Fruit fly (Drosophila melanogaster) whole organism, embryonic: ENCODE data around the gene euc.

Experiments
- Blimp-1 ChIP-seq: fragments of 200-800 bp; sonication (Bioruptor generic); optimal IDR thresholded peaks from 3 replicates; lab custom pipeline; 2018; ENCODE audit warnings: missing biosample characterization, missing genetic modification characterization, mild to moderate bottlenecking, moderate library complexity, missing genetic modification reagents
- Bteb2 ChIP-seq: fragments of 200-800 bp; sonication (Bioruptor generic); optimal IDR thresholded peaks from 2 replicates; lab custom pipeline; 2016; ENCODE audit warnings: missing biosample characterization, missing genetic modification characterization
- CG10543 ChIP-seq: fragments of 200-800 bp; sonication (Bioruptor generic); optimal IDR thresholded peaks from 3 replicates; lab custom pipeline; 2017; ENCODE audit warnings: missing biosample characterization, mild to moderate bottlenecking, missing genetic modification characterization, moderate library complexity
- CG11695 ChIP-seq: fragments of 200-800 bp; sonication (Bioruptor generic); IDR thresholded peaks from 3 replicates; pipeline ENCODE4 v1.3.6; 2022; ENCODE audit warnings: missing biosample characterization, missing genetic modification characterization
- CG12219 ChIP-seq: fragments of 200-800 bp; sonication (Bioruptor generic); optimal IDR thresholded peaks from 3 replicates; lab custom pipeline; 2018; ENCODE audit warnings: missing biosample characterization, mild to moderate bottlenecking, missing genetic modification characterization
- CG12659 ChIP-seq: fragments of 200-800 bp; sonication (Bioruptor generic); optimal IDR thresholded peaks from 3 replicates; lab custom pipeline; 2017; ENCODE audit warnings: mild to moderate bottlenecking, missing biosample characterization, missing genetic modification reagents, missing genetic modification characterization
- CG13123 ChIP-seq: fragments of 200-800 bp; sonication (Bioruptor generic); optimal IDR thresholded peaks from 2 replicates; lab custom pipeline; 2016; ENCODE audit warnings: missing biosample characterization, missing genetic modification characterization
- CG13624 ChIP-seq: fragments of 200-800 bp; sonication (Bioruptor generic); optimal IDR thresholded peaks from 2 replicates; lab custom pipeline; 2016; ENCODE audit warnings: missing biosample characterization, missing genetic modification characterization
- CG15479 ChIP-seq: fragments of 200-800 bp; sonication (Bioruptor generic); optimal IDR thresholded peaks from 3 replicates; lab custom pipeline; 2019; ENCODE audit warnings: missing biosample characterization, mild to moderate bottlenecking, missing genetic modification characterization, moderate library complexity
- CG17186 ChIP-seq: fragments of 200-800 bp; sonication (Bioruptor generic); optimal IDR thresholded peaks from 3 replicates; lab custom pipeline; 2017; ENCODE audit warnings: missing biosample characterization, missing genetic modification reagents, missing genetic modification characterization
- CG18619 ChIP-seq: fragments of 200-800 bp; sonication (Bioruptor generic); optimal IDR thresholded peaks from 3 replicates; lab custom pipeline; 2017; ENCODE audit warnings: missing biosample characterization, mild to moderate bottlenecking, missing genetic modification characterization
- CG2712 ChIP-seq: fragments of 200-800 bp; optimal IDR thresholded peaks from 3 replicates; lab custom pipeline; 2019; ENCODE audit warnings: missing biosample characterization, mild to moderate bottlenecking, missing genetic modification characterization, moderate library complexity
- CG2875 ChIP-seq: fragments of 200-800 bp; sonication (Bioruptor generic); optimal IDR thresholded peaks from 2 replicates; lab custom pipeline; 2017; ENCODE audit warnings: missing biosample characterization, mild to moderate bottlenecking, missing genetic modification characterization, missing genetic modification reagents
- CG3281 ChIP-seq: fragments of 200-800 bp; sonication (Bioruptor generic); optimal IDR thresholded peaks from 3 replicates; lab custom pipeline; 2017; ENCODE audit warnings: missing biosample characterization, mild to moderate bottlenecking, missing genetic modification characterization
- CG4424 ChIP-seq: fragments of 200-800 bp; sonication (Bioruptor generic); optimal IDR thresholded peaks from 3 replicates; lab custom pipeline; 2016; ENCODE audit warnings: missing biosample characterization, missing genetic modification characterization
- CG5245 ChIP-seq: fragments of 200-800 bp; sonication (Bioruptor generic); optimal IDR thresholded peaks from 3 replicates; lab custom pipeline; 2016; ENCODE audit warnings: missing biosample characterization, missing genetic modification characterization
- CG5953 ChIP-seq: fragments of 200-800 bp; sonication (Bioruptor generic); IDR thresholded peaks from 2 replicates; pipeline ENCODE4 v1.3.6; 2022; ENCODE audit warnings: missing biosample characterization, missing genetic modification characterization
- CG7786 ChIP-seq: fragments of 200-800 bp; sonication (Bioruptor generic); optimal IDR thresholded peaks from 2 replicates; lab custom pipeline; 2016; ENCODE audit warnings: missing biosample characterization, missing genetic modification characterization
- CG8281 ChIP-seq: fragments of 200-800 bp; sonication (Bioruptor generic); optimal IDR thresholded peaks from 2 replicates; lab custom pipeline; 2018; ENCODE audit warnings: missing biosample characterization, mild to moderate bottlenecking, missing genetic modification characterization, moderate library complexity
- CG9609 ChIP-seq: fragments of 200-800 bp; sonication (Bioruptor generic); optimal IDR thresholded peaks from 3 replicates; lab custom pipeline; 2016; ENCODE audit warnings: missing biosample characterization, missing genetic modification characterization
- CG9932 ChIP-seq: fragments of 200-800 bp; sonication (Bioruptor generic); IDR thresholded peaks from 2 replicates; pipeline ENCODE4 v1.3.6; 2022; ENCODE audit warnings: missing biosample characterization, missing genetic modification characterization
- CTCF ChIP-seq: fragments of 200-800 bp; sonication (Bioruptor generic); optimal IDR thresholded peaks from 2 replicates; lab custom pipeline; 2017; ENCODE audit warnings: missing biosample characterization, mild to moderate bottlenecking, missing genetic modification characterization, moderate library complexity
- Camta ChIP-seq: fragments of 200-800 bp; sonication (Bioruptor generic); optimal IDR thresholded peaks from 2 replicates; lab custom pipeline; 2016; ENCODE audit warnings: missing biosample characterization, missing genetic modification characterization
- E2f1 ChIP-seq: fragments of 200-800 bp; sonication (Bioruptor generic); IDR thresholded peaks from 2 replicates; pipeline ENCODE4 v1.3.6; 2022; ENCODE audit warnings: missing biosample characterization, missing genetic modification characterization
- Fer2 ChIP-seq: fragments of 200-800 bp; sonication (Bioruptor generic); optimal IDR thresholded peaks from 2 replicates; lab custom pipeline; 2018; ENCODE audit warnings: missing biosample characterization, mild to moderate bottlenecking, missing genetic modification characterization, moderate library complexity
- GATAe ChIP-seq: fragments of 200-800 bp; sonication (Bioruptor generic); conservative IDR thresholded peaks from 2 replicates; pipeline ENCODE4 v1.3.6; 2022; ENCODE audit warnings: missing biosample characterization, missing genetic modification characterization
- Gug ChIP-seq: fragments of 200-800 bp; sonication (Bioruptor generic); IDR thresholded peaks from 4 replicates; pipeline ENCODE4 v1.3.6; 2022; ENCODE audit warnings: missing biosample characterization, missing genetic modification characterization
- H15 ChIP-seq: fragments of 200-800 bp; sonication (Bioruptor generic); IDR thresholded peaks from 3 replicates; pipeline ENCODE4 v1.3.6; 2022; ENCODE audit warnings: missing biosample characterization, missing genetic modification characterization
- H2.0 ChIP-seq: fragments of 200-800 bp; sonication (Bioruptor generic); IDR thresholded peaks from 2 replicates; pipeline ENCODE4 v1.3.6; 2022; ENCODE audit warnings: missing biosample characterization, missing genetic modification characterization
- HLHmδ ChIP-seq: fragments of 200-800 bp; sonication (Bioruptor generic); optimal IDR thresholded peaks from 2 replicates; lab custom pipeline; 2018; ENCODE audit warnings: missing biosample characterization, mild to moderate bottlenecking, missing genetic modification characterization, moderate library complexity
- Lhr ChIP-seq: fragments of 200-800 bp; sonication (Bioruptor generic); optimal IDR thresholded peaks from 3 replicates; lab custom pipeline; 2017; ENCODE audit warnings: mild to moderate bottlenecking, missing biosample characterization, missing genetic modification reagents, missing genetic modification characterization
- NFAT ChIP-seq: fragments of 200-800 bp; sonication (Bioruptor generic); IDR thresholded peaks from 2 replicates; pipeline ENCODE4 v1.3.6; 2022; ENCODE audit warnings: missing biosample characterization, missing genetic modification characterization
- PHDP ChIP-seq: fragments of 200-800 bp; sonication (Bioruptor generic); optimal IDR thresholded peaks from 3 replicates; lab custom pipeline; 2018; ENCODE audit warnings: missing biosample characterization, mild to moderate bottlenecking, missing genetic modification characterization, moderate library complexity
- Taf1 ChIP-seq: fragments of 200-800 bp; sonication (Bioruptor generic); IDR thresholded peaks from 2 replicates; pipeline ENCODE4 v1.3.6; 2022; ENCODE audit warnings: missing biosample characterization, missing genetic modification characterization
- Vsx1 ChIP-seq: fragments of 200-800 bp; sonication (Bioruptor generic); optimal IDR thresholded peaks from 2 replicates; lab custom pipeline; 2017; ENCODE audit warnings: missing biosample characterization, mild to moderate bottlenecking, missing genetic modification characterization, missing genetic modification reagents
- crc ChIP-seq: fragments of 200-800 bp; sonication (Bioruptor generic); optimal IDR thresholded peaks from 2 replicates; lab custom pipeline; 2016; ENCODE audit warnings: missing biosample characterization, missing genetic modification characterization
- cwo ChIP-seq: fragments of 200-800 bp; sonication (Bioruptor generic); optimal IDR thresholded peaks from 3 replicates; lab custom pipeline; 2017; ENCODE audit warnings: missing biosample characterization, missing genetic modification characterization, mild to moderate bottlenecking, moderate library complexity, missing genetic modification reagents
- ewg ChIP-seq: fragments of 200-800 bp; sonication (Bioruptor generic); optimal IDR thresholded peaks from 3 replicates; lab custom pipeline; 2017; ENCODE audit warnings: mild to moderate bottlenecking, missing biosample characterization, missing genetic modification reagents, missing genetic modification characterization
- eyg ChIP-seq: fragments of 200-800 bp; sonication (Bioruptor generic); optimal IDR thresholded peaks from 3 replicates; lab custom pipeline; 2016; ENCODE audit warnings: missing biosample characterization, missing genetic modification characterization
- fd96Cb ChIP-seq: fragments of 200-800 bp; sonication (Bioruptor generic); optimal IDR thresholded peaks from 2 replicates; lab custom pipeline; 2018; ENCODE audit warnings: missing biosample characterization, mild to moderate bottlenecking, missing genetic modification characterization, moderate library complexity
- gcm ChIP-seq: fragments of 200-800 bp; sonication (Bioruptor generic); optimal IDR thresholded peaks from 2 replicates; lab custom pipeline; 2019; ENCODE audit warnings: missing biosample characterization, mild to moderate bottlenecking, missing genetic modification characterization, moderate library complexity
- gfzf ChIP-seq: fragments of 200-800 bp; sonication (Bioruptor generic); optimal IDR thresholded peaks from 2 replicates; lab custom pipeline; 2016; ENCODE audit warnings: missing biosample characterization, mild to moderate bottlenecking, missing genetic modification characterization, moderate library complexity
- kni ChIP-seq: fragments of 200-800 bp; sonication (Bioruptor generic); optimal IDR thresholded peaks from 3 replicates; lab custom pipeline; 2017; ENCODE audit warnings: mild to moderate bottlenecking, missing biosample characterization, missing genetic modification reagents, missing genetic modification characterization
- lmd ChIP-seq: fragments of 200-800 bp; sonication (Bioruptor generic); IDR thresholded peaks from 2 replicates; pipeline ENCODE4 v1.3.6; 2022; ENCODE audit warnings: missing biosample characterization, missing genetic modification characterization
- luna ChIP-seq: fragments of 200-800 bp; sonication (Bioruptor generic); optimal IDR thresholded peaks from 2 replicates; lab custom pipeline; 2016; ENCODE audit warnings: missing biosample characterization, missing genetic modification characterization
- nmo ChIP-seq: fragments of 200-800 bp; sonication (Bioruptor generic); optimal IDR thresholded peaks from 2 replicates; lab custom pipeline; 2018; ENCODE audit warnings: missing biosample characterization, mild to moderate bottlenecking, missing genetic modification characterization, moderate library complexity
- ranshi ChIP-seq: fragments of 200-800 bp; sonication (Bioruptor generic); IDR thresholded peaks from 2 replicates; pipeline ENCODE4 v1.3.6; 2022; ENCODE audit warnings: missing biosample characterization, missing genetic modification characterization
- row ChIP-seq: fragments of 200-800 bp; sonication (Bioruptor generic); IDR thresholded peaks from 3 replicates; pipeline ENCODE4 v1.3.6; 2022; ENCODE audit warnings: missing biosample characterization, missing genetic modification characterization
- sens ChIP-seq: fragments of 200-800 bp; sonication (Bioruptor generic); peaks from one replicate; lab custom pipeline; 2016; ENCODE audit warnings: missing biosample characterization, missing genetic modification characterization
- seq ChIP-seq: fragments of 200-800 bp; sonication (Bioruptor generic); IDR thresholded peaks from 2 replicates; pipeline ENCODE4 v1.3.6; 2022; ENCODE audit warnings: missing biosample characterization, missing genetic modification characterization
- unc-4 ChIP-seq: fragments of 200-800 bp; sonication (Bioruptor generic); IDR thresholded peaks from 2 replicates; pipeline ENCODE4 v1.3.6; 2022; ENCODE audit warnings: missing biosample characterization, missing genetic modification characterization; ENCODE audit not compliant: partially characterized antibody

The euc gene

dm6 chr3R:19014742-19015422 lies 36.3 kb upstream of the euc start (continued):
- TF ChIP-seq CG8281 (tag; lab: Kevin White, UChicago): no peak
- TF ChIP-seq CG9609 (GFP tag; lab: Kevin White, UChicago): no peak
- TF ChIP-seq HLHmδ (GFP tag; lab: Kevin White, UChicago): no peak
- TF ChIP-seq H15 (GFP tag; lab: Robert Waterston, UW): peak; percentile 62; the same call in 2 of the 3 replicates
- no peak for TF ChIP-seq eyg (GFP tag; lab: Kevin White, UChicago)
- peak; percentile 56 for TF ChIP-seq lmd (GFP tag; lab: Robert Waterston, UW)
- TF ChIP-seq CG10543 (GFP tag; lab: Kevin White, UChicago): no peak
- no peak for TF ChIP-seq Gug (GFP tag; lab: Robert Waterston, UW)
- peak; percentile 48 for TF ChIP-seq fd96Cb (tag; lab: Kevin White, UChicago)
- TF ChIP-seq seq (GFP tag; lab: Robert Waterston, UW): no peak; the same call in 1 of the 2 replicates
- peak; percentile 58 for TF ChIP-seq CG2875 (GFP tag; lab: Kevin White, UChicago)
- no peak for TF ChIP-seq CG3281
- no peak for TF ChIP-seq gfzf (GFP tag; lab: Kevin White, UChicago)
- no peak for TF ChIP-seq ranshi (GFP tag; lab: Robert Waterston, UW)
- TF ChIP-seq row (GFP tag; lab: Robert Waterston, UW): peak; percentile 58
- TF ChIP-seq Bteb2: no peak
- TF ChIP-seq CG13123 (GFP tag; lab: Kevin White, UChicago): no peak
- TF ChIP-seq NFAT (GFP tag; lab: Robert Waterston, UW): no peak
- TF ChIP-seq CG11695: 0 out of 3 replicates have a peak, but pooled peaks have one; percentile 35
- TF ChIP-seq crc (GFP tag; lab: Kevin White, UChicago): no peak
- TF ChIP-seq sens (GFP tag; lab: Kevin White, UChicago): peak; percentile 78
- no peak for TF ChIP-seq CTCF
- no peak for TF ChIP-seq CG9932
- TF ChIP-seq E2f1: peak; percentile 60
- TF ChIP-seq gcm (GFP tag; lab: Kevin White, UChicago): peak; percentile 21
- no peak for TF ChIP-seq CG17186 (GFP tag; lab: Kevin White, UChicago)
- peak; percentile 71 for TF ChIP-seq CG2712
- peak; percentile 13 for TF ChIP-seq ewg (GFP tag; lab: Kevin White, UChicago)
- no peak for TF ChIP-seq Taf1 (GFP tag; lab: Robert Waterston, UW)
- TF ChIP-seq CG4424 (GFP tag; lab: Kevin White, UChicago): peak; percentile 10
- no peak for TF ChIP-seq CG13624 (GFP tag; lab: Kevin White, UChicago)
- TF ChIP-seq CG7786 (GFP tag; lab: Kevin White, UChicago): no peak
- no peak for TF ChIP-seq H2.0
- no peak for TF ChIP-seq CG15479 (GFP tag; lab: Kevin White, UChicago)
- no peak for TF ChIP-seq Fer2 (tag; lab: Kevin White, UChicago)
- TF ChIP-seq unc-4 (GFP tag; lab: Robert Waterston, UW): no peak
- TF ChIP-seq CG18619: no peak
- TF ChIP-seq Camta (GFP tag; lab: Kevin White, UChicago): no peak
- peak; percentile 20 for TF ChIP-seq CG12659
- TF ChIP-seq PHDP: peak; percentile 37
- peak; percentile 72 for TF ChIP-seq Blimp-1 (GFP tag; lab: Kevin White, UChicago)
- no peak for TF ChIP-seq CG12219 (GFP tag; lab: Kevin White, UChicago)
- TF ChIP-seq CG5245: peak; percentile 2
- TF ChIP-seq nmo (GFP tag; lab: Kevin White, UChicago): peak; percentile 69
- no peak for TF ChIP-seq kni (GFP tag; lab: Kevin White, UChicago)
- no peak; the same call in 1 of the 2 replicates for TF ChIP-seq CG5953 (GFP tag; lab: Robert Waterston, UW)
- no peak for TF ChIP-seq GATAe
- no peak for TF ChIP-seq cwo (GFP tag; lab: Kevin White, UChicago)
- TF ChIP-seq Vsx1: no peak
- TF ChIP-seq luna: no peak
- TF ChIP-seq Lhr (GFP tag; lab: Kevin White, UChicago): no peak
